Fruit fly (Drosophila melanogaster) whole organism, adult: Measurements from ENCODE around the gene Coq6.

Experiments used
- CG1620 ChIP-seq: fragments of 200-800 bp; sonication (Bioruptor generic); optimal IDR thresholded peaks from 2 replicates; lab custom pipeline; 2016; ENCODE audit warnings: missing biosample characterization, missing genetic modification characterization
- CG5204 ChIP-seq: fragments of 200-800 bp; sonication (Bioruptor generic); optimal IDR thresholded peaks from 2 replicates; lab custom pipeline; 2016; ENCODE audit warnings: missing biosample characterization, missing genetic modification characterization
- CG7101 ChIP-seq: fragments of 200-800 bp; sonication (Bioruptor generic); optimal IDR thresholded peaks from 2 replicates; lab custom pipeline; 2018; ENCODE audit warnings: missing biosample characterization, mild to moderate bottlenecking, missing genetic modification characterization, moderate library complexity
- Hr96 ChIP-seq: fragments of 200-800 bp; sonication (Bioruptor generic); optimal IDR thresholded peaks from 2 replicates; lab custom pipeline; 2016; ENCODE audit warnings: missing biosample characterization, missing genetic modification characterization
- cnc ChIP-seq, 2 experiments: fragments of >200 bp; optimal IDR thresholded peaks; 2 replicates each; lab custom pipeline; 2017
- ovo ChIP-seq: fragments of 200-800 bp; sonication (Bioruptor generic); optimal IDR thresholded peaks from 2 replicates; lab custom pipeline; 2016; ENCODE audit warnings: missing biosample characterization, missing genetic modification characterization
- pad ChIP-seq: fragments of 200-800 bp; sonication (Bioruptor generic); optimal IDR thresholded peaks from 3 replicates; lab custom pipeline; 2017; ENCODE audit warnings: missing biosample characterization, missing genetic modification characterization, mild to moderate bottlenecking, moderate library complexity, missing genetic modification reagents

DNA sequence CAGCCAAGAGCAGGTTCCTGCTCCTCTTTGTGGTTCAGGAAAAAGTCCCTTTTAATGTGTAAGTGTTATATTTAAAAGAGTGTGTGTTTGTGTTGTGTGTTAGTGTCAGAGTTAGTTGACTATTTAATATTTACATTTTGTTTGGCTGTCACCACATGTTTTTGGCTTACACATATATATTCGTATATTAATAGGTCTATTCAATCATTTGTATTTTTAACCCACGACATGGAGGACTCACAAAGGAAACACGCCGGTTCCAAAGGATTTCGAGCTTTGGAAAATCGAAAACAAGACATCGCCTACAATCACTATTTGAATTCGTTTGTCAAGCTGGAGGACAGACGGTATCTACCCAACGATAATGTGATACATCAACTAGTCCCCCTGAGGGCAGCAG is 21.7 kb upstream of the Coq6 start, which contains the start of the genes CG14013 and CG14017:
- no peak for TF ChIP-seq ovo
- no peak for TF ChIP-seq pad (GFP tag; lab: Kevin White, UChicago)
- TF ChIP-seq CG5204 (GFP tag; lab: Kevin White, UChicago) = no peak
- no peak for TF ChIP-seq CG7101
- TF ChIP-seq Hr96 (GFP tag; lab: Kevin White, UChicago) = no peak
- no peak for TF ChIP-seq CG1620
- TF ChIP-seq cnc (optimal IDR thresholded peaks at IDR 0.05; lab: Kevin White, UChicago) = no peak
